Worm (Caenorhabditis elegans) whole organism, late embryonic: ENCODE data around the gene nhr-205.

ENCODE experiments used
- C08G9.2 ChIP-seq: sonication (generic microtip); optimal IDR thresholded peaks from 2 replicates; lab custom pipeline; 2016; ENCODE audit warnings: mild to moderate bottlenecking, missing genetic modification characterization, moderate library complexity, missing compliant biosample characterization
- K09A11.1 ChIP-seq: sonication (generic microtip); optimal IDR thresholded peaks from 2 replicates; lab custom pipeline; 2017; ENCODE audit warnings: antibody characterized with exemption, mild to moderate bottlenecking, missing genetic modification characterization, missing compliant biosample characterization; ENCODE audit not compliant: insufficient read depth
- T23F11.4 ChIP-seq: fragments of 200-800 bp; sonication (Bioruptor generic); optimal IDR thresholded peaks from 2 replicates; lab custom pipeline; 2018; ENCODE audit warnings: mild to moderate bottlenecking, missing genetic modification characterization, missing compliant biosample characterization
- ceh-18 ChIP-seq: sonication (generic microtip); optimal IDR thresholded peaks from 2 replicates; lab custom pipeline; 2016; ENCODE audit warnings: missing genetic modification characterization, missing compliant biosample characterization
- ceh-19 ChIP-seq: fragments of 200-800 bp; sonication (Bioruptor generic); optimal IDR thresholded peaks from 2 replicates; lab custom pipeline; 2018; ENCODE audit warnings: mild to moderate bottlenecking, missing genetic modification characterization, missing compliant biosample characterization
- ceh-2 ChIP-seq: sonication (generic microtip); optimal IDR thresholded peaks from 2 replicates; lab custom pipeline; 2016; ENCODE audit warnings: missing genotype, missing genetic modification characterization, missing compliant biosample characterization
- ceh-24 ChIP-seq: sonication (generic microtip); optimal IDR thresholded peaks from 2 replicates; lab custom pipeline; 2016; ENCODE audit warnings: mild to moderate bottlenecking, missing genetic modification characterization, missing compliant biosample characterization
- ceh-30 ChIP-seq: fragments of 150-350 bp; optimal IDR thresholded peaks from 2 replicates; lab custom pipeline; 2014; ENCODE audit warnings: missing biosample characterization, missing genetic modification characterization
- ceh-31 ChIP-seq: sonication (generic microtip); optimal IDR thresholded peaks from 2 replicates; lab custom pipeline; 2016; ENCODE audit warnings: missing genetic modification characterization, missing compliant biosample characterization
- ceh-34 ChIP-seq: sonication (generic microtip); optimal IDR thresholded peaks from 2 replicates; lab custom pipeline; 2016; ENCODE audit warnings: mild to moderate bottlenecking, missing genetic modification characterization, missing compliant biosample characterization
- ceh-45 ChIP-seq: fragments of 200-800 bp; sonication (Bioruptor generic); IDR thresholded peaks from 2 replicates; pipeline ENCODE4 v1.3.6; 2022; ENCODE audit warnings: missing genetic modification reagents, missing genetic modification characterization, missing compliant biosample characterization
- ceh-6 ChIP-seq: fragments of 200-800 bp; sonication (Bioruptor generic); optimal IDR thresholded peaks from 2 replicates; lab custom pipeline; 2018; ENCODE audit warnings: mild to moderate bottlenecking, missing genetic modification characterization, missing compliant biosample characterization
- dmd-4 ChIP-seq: sonication (generic microtip); optimal IDR thresholded peaks from 2 replicates; lab custom pipeline; 2016; ENCODE audit warnings: borderline replicate concordance, missing genetic modification characterization, missing compliant biosample characterization
- dve-1 ChIP-seq: sonication (generic microtip); optimal IDR thresholded peaks from 2 replicates; lab custom pipeline; 2017; ENCODE audit warnings: antibody characterized with exemption, mild to moderate bottlenecking, missing genetic modification characterization, missing compliant biosample characterization
- elt-2 ChIP-seq: sonication (generic microtip); optimal IDR thresholded peaks from 2 replicates; lab custom pipeline; 2016; ENCODE audit warnings: missing genetic modification reagents, missing genetic modification characterization, missing compliant biosample characterization
- ets-4 ChIP-seq: sonication (generic microtip); optimal IDR thresholded peaks from 2 replicates; lab custom pipeline; 2016; ENCODE audit warnings: missing genetic modification characterization, missing compliant biosample characterization
- fkh-6 ChIP-seq: sonication (generic microtip); optimal IDR thresholded peaks from 2 replicates; lab custom pipeline; 2016; ENCODE audit warnings: missing genetic modification characterization, missing compliant biosample characterization
- gmeb-2 ChIP-seq: sonication (generic microtip); optimal IDR thresholded peaks from 2 replicates; lab custom pipeline; 2016; ENCODE audit warnings: missing genetic modification characterization, inconsistent platforms, missing compliant biosample characterization
- hlh-6 ChIP-seq: sonication (generic microtip); optimal IDR thresholded peaks from 2 replicates; lab custom pipeline; 2016; ENCODE audit warnings: missing genotype, missing genetic modification characterization, missing compliant biosample characterization
- nfya-1 ChIP-seq: sonication (generic microtip); optimal IDR thresholded peaks from 2 replicates; lab custom pipeline; 2017; ENCODE audit warnings: missing genetic modification characterization, mild to moderate bottlenecking, missing compliant biosample characterization, antibody characterized with exemption, moderate library complexity
- nhr-11 ChIP-seq: fragments of 150-350 bp; optimal IDR thresholded peaks from 2 replicates; lab custom pipeline; 2014; ENCODE audit warnings: missing biosample characterization, missing genetic modification characterization
- odd-2 ChIP-seq: sonication (generic microtip); optimal IDR thresholded peaks from 2 replicates; lab custom pipeline; 2017; ENCODE audit warnings: antibody characterized with exemption, mild to moderate bottlenecking, missing genetic modification characterization, missing compliant biosample characterization
- pag-3 ChIP-seq: sonication (generic microtip); optimal IDR thresholded peaks from 2 replicates; lab custom pipeline; 2016; ENCODE audit warnings: missing compliant biosample characterization, missing genetic modification characterization, borderline replicate concordance
- pat-9 ChIP-seq: fragments of 200-800 bp; sonication (Bioruptor generic); optimal IDR thresholded peaks from 2 replicates; lab custom pipeline; 2018; ENCODE audit warnings: mild to moderate bottlenecking, missing genetic modification characterization, moderate library complexity, missing compliant biosample characterization
- pqm-1 ChIP-seq: sonication (generic microtip); optimal IDR thresholded peaks from 2 replicates; lab custom pipeline; 2016; ENCODE audit warnings: missing genetic modification characterization, missing compliant biosample characterization
- pros-1 ChIP-seq: fragments of 150-350 bp; optimal IDR thresholded peaks from 2 replicates; lab custom pipeline; 2014; ENCODE audit warnings: missing biosample characterization, missing genetic modification reagents, missing genetic modification characterization
- ref-2 ChIP-seq: sonication (generic microtip); optimal IDR thresholded peaks from 2 replicates; lab custom pipeline; 2016; ENCODE audit warnings: missing genetic modification characterization, missing compliant biosample characterization
- rnt-1 ChIP-seq: sonication (generic microtip); optimal IDR thresholded peaks from 2 replicates; lab custom pipeline; 2016; ENCODE audit warnings: missing genetic modification characterization, missing compliant biosample characterization
- sdc-2 ChIP-seq: sonication (generic microtip); optimal IDR thresholded peaks from 2 replicates; lab custom pipeline; 2016; ENCODE audit warnings: missing genotype, missing genetic modification characterization, missing compliant biosample characterization
- sox-2 ChIP-seq: fragments of 200-800 bp; sonication (Bioruptor generic); IDR thresholded peaks from 2 replicates; pipeline ENCODE4 v1.3.6; 2022; ENCODE audit warnings: missing genetic modification reagents, missing genetic modification characterization, missing compliant biosample characterization
- syd-9 ChIP-seq: sonication (generic microtip); optimal IDR thresholded peaks from 2 replicates; lab custom pipeline; 2016; ENCODE audit warnings: mild to moderate bottlenecking, missing genetic modification characterization, moderate library complexity, missing compliant biosample characterization
- tbx-2 ChIP-seq: sonication (generic microtip); optimal IDR thresholded peaks from 2 replicates; lab custom pipeline; 2016; ENCODE audit warnings: missing genetic modification characterization, missing compliant biosample characterization
- tbx-7 ChIP-seq: sonication (generic microtip); optimal IDR thresholded peaks from 2 replicates; lab custom pipeline; 2016; ENCODE audit warnings: missing genotype, missing genetic modification characterization, missing compliant biosample characterization
- ttx-3 ChIP-seq: sonication (generic microtip); optimal IDR thresholded peaks from 2 replicates; lab custom pipeline; 2016; ENCODE audit warnings: missing genetic modification reagents, missing genetic modification characterization, missing compliant biosample characterization
- unc-3 ChIP-seq, 2 experiments: fragments of 200-800 bp in 1 of 2; sonication (Bioruptor generic) in 1 of 2; sonication (generic microtip) in 1 of 2; conservative IDR thresholded peaks in 1 of 2; optimal IDR thresholded peaks in 1 of 2; 2 replicates each; pipeline versions ENCODE4 v1.3.6 to Lab custom; 2016 to 2022; ENCODE audit warnings: missing compliant biosample characterization in 2 of 2, missing genetic modification characterization in 2 of 2, missing genetic modification reagents in 1 of 2
- unc-55 ChIP-seq: sonication (generic microtip); optimal IDR thresholded peaks from 2 replicates; lab custom pipeline; 2017; ENCODE audit warnings: missing biosample characterization, missing genetic modification reagents, missing genetic modification characterization
- ztf-16 ChIP-seq: sonication (generic microtip); optimal IDR thresholded peaks from 2 replicates; lab custom pipeline; 2017; ENCODE audit warnings: missing genetic modification characterization, missing compliant biosample characterization

Gene nhr-205

DNA sequence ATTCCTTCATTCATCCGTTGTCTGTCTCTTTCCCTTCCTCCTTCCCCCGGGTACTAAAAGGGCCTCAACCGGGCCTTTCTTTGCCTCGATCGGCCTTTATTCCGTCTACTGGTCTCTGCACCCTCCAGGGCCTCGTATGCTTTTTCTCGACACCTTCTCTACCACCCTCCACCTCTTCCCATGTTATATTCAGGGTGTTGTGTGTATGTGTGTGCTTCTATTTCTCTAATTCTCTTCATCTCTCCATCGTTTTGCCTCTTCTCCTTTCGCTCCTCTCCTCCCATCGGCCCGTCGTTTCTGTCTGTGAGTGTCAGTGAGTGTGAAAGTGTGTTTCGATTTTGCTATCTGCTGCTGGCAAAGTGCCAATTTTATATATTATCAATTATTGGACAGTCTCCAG lies 41.7 kb downstream of the nhr-205 start:
- TF ChIP-seq dmd-4 (tag; lab: Kevin White, UChicago) (peak; percentile 27), nfya-1 (tag; lab: Kevin White, UChicago) (peak; percentile 83), fkh-6 (tag; lab: Kevin White, UChicago) (no peak), ceh-34 (tag; lab: Kevin White, UChicago) (peak; percentile 80), sox-2 (peak; percentile 31; the same call in 1 of the 2 replicates), pros-1 (tag; lab: Kevin White, UChicago) (peak; percentile 36), rnt-1 (tag; lab: Kevin White, UChicago) (peak; percentile 8), ceh-30 (peak; percentile 27), elt-2 (tag; lab: Kevin White, UChicago) (peak; percentile 46), dve-1 (peak; percentile 47), ref-2 (peak; percentile 52), odd-2 (no peak), ztf-16 (tag; lab: Kevin White, UChicago) (no peak), ceh-24 (tag; lab: Kevin White, UChicago) (no peak), unc-55 (peak; percentile 40), ceh-18 (tag; lab: Kevin White, UChicago) (peak; percentile 29), ceh-31 (tag; lab: Kevin White, UChicago) (peak; percentile 85), ceh-19 (GFP tag; lab: Kevin White, UChicago) (no peak), pag-3 (no peak), ceh-45 (GFP tag; lab: Robert Waterston, UW) (no peak), sdc-2 (tag; lab: Kevin White, UChicago) (peak; percentile 53), hlh-6 (peak; percentile 17), K09A11.1 (tag; lab: Kevin White, UChicago) (no peak), ets-4 (tag; lab: Kevin White, UChicago) (peak; percentile 65), tbx-7 (tag; lab: Kevin White, UChicago) (no peak), C08G9.2 (tag; lab: Kevin White, UChicago) (peak; percentile 35), tbx-2 (peak; percentile 79), ceh-6 (GFP tag; lab: Kevin White, UChicago) (peak; percentile 25)

DNA sequence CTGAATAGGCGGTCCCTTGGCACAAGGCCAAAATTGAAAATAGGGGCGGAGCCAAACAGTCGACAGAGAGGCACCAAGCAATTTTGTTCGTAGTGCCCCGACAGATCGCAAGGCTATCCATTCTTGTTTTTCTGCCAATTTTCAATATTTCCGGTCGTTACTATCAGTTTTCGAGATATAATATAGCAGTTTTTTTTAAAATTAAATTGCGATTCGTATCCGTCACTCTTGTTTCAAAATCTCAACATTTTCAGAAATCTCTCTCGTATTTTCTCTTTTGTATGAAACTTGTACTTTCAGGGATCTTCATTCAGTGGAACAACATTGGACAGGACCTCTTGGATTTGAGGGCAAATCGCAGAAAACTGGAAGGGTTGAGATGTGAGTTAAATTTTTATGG lies 44.5 kb downstream of the nhr-205 start, which contains the start of gene F57A8.1:
Gene F57A8.1 (plus strand): TSS at position 301 of the 400 bp plus-strand sequence.
- TF ChIP-seq ttx-3: no peak
- no peak for TF ChIP-seq odd-2
- no peak for TF ChIP-seq pat-9 (tag; lab: Kevin White, UChicago)
- TF ChIP-seq dve-1: no peak
- no peak for TF ChIP-seq dmd-4 (tag; lab: Kevin White, UChicago)
- no peak for TF ChIP-seq gmeb-2
- TF ChIP-seq, all 69 proteins: peak for 0

DNA sequence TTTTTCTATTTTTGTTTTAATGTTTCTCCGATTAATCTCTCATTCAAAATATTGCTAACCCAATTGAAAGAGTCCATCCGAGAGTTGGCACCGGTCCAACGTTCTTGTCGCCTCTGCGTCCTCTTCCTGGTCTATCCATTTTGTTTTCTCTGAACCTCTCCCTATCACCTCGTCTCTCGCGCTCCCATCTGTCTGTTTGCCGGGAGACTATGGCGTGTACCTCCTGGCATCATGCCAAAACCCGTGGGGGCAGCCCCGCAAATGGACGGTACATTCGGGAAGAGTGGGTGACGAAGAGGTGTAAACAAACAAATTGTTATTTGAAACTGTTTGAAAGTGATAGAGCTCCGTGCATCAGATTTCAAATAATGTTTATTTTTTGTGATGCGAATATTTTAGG lies 45.3 kb downstream of the nhr-205 start, which contains the start of gene T06E8.2:
Gene T06E8.2 (minus strand): TSS at position 139 of the 400 bp plus-strand sequence.
- TF ChIP-seq ceh-34 (tag; lab: Kevin White, UChicago): peak; percentile 55
- TF ChIP-seq pqm-1 (tag; lab: Kevin White, UChicago): no peak
- TF ChIP-seq ceh-18 (tag; lab: Kevin White, UChicago): peak; percentile 45
- TF ChIP-seq odd-2: no peak
- TF ChIP-seq sdc-2 (tag; lab: Kevin White, UChicago): no peak
- no peak for TF ChIP-seq syd-9 (tag; lab: Kevin White, UChicago)
- no peak for TF ChIP-seq nhr-11 (tag; lab: Kevin White, UChicago)
- no peak for TF ChIP-seq T23F11.4
- TF ChIP-seq tbx-2: peak; percentile 11
- TF ChIP-seq nfya-1 (tag; lab: Kevin White, UChicago): peak; percentile 36
- TF ChIP-seq ceh-2: no peak
- TF ChIP-seq unc-3 (GFP tag; conservative IDR thresholded peaks at IDR 0.05; lab: Robert Waterston, UW): no peak
- no peak for TF ChIP-seq unc-3 (tag; optimal IDR thresholded peaks at IDR 0.05; lab: Kevin White, UChicago)
- peak; percentile 35 for TF ChIP-seq ceh-31 (tag; lab: Kevin White, UChicago)
- TF ChIP-seq ztf-16 (tag; lab: Kevin White, UChicago): no peak
